Fruit fly (Drosophila melanogaster): ENCODE data around the gene CG33687.
A peak's percentile ranks its signal among the peaks of the same experiment; 100 is the strongest.

The CG33687 gene

dm6 chr3L:16228659-16229205 is 31.1 kb downstream of the CG33687 start, which contains the start of gene Tmx3 (continued):
- TF ChIP-seq h (GFP tag; optimal IDR thresholded peaks at IDR 0.05) (peak; percentile 82), dmrt93B (GFP tag; optimal IDR thresholded peaks at IDR 0.05) (peak; percentile 73), Dif (GFP tag; optimal IDR thresholded peaks at IDR 0.05; ENCODE audit: partially characterized antibody) (no peak), brk (GFP tag; optimal IDR thresholded peaks at IDR 0.05) (peak; percentile 82), foxo (GFP tag; optimal IDR thresholded peaks at IDR 0.05) (peak in 1 of 2 experiments; percentile 93), Vsx2 (GFP tag; optimal IDR thresholded peaks at IDR 0.05; ENCODE audit: partially characterized antibody) (no peak), br (GFP tag; optimal IDR thresholded peaks at IDR 0.05) (peak; percentile 63)

DNA sequence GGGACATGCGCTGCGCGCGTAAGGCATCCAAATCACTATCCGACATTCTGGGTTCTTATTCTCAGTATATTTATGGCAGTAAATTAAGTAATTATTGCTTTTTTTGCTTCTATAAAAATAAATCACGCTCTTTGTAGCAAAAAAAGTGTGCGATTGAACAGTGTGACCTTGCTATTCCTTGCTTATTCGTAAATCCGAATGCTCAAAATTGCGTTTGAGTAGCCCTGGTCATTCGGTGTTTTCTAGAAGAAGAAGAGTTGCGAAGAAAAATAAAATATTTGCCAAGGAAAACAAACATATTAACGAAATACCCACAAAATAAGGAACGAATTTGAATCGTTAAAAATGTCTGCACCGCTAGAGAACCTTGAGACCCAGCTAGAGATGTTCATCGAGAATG is 34.2 kb downstream of the CG33687 start, which contains the start of the genes PDCD-5 and MED10:
PDCD-5 (minus strand) TSS at position 182 of the 400 bp plus-strand sequence.
MED10 (plus strand) TSS at position 228 of the 400 bp plus-strand sequence.
- TF ChIP-seq Myc (optimal IDR thresholded peaks at IDR 0.05) (peak; percentile 29), usp (GFP tag; optimal IDR thresholded peaks at IDR 0.05) (no peak), OdsH (GFP tag; optimal IDR thresholded peaks at IDR 0.05) (peak; percentile 3), Rel (GFP tag; optimal IDR thresholded peaks at IDR 0.05) (no peak), Rel (tag; optimal IDR thresholded peaks at IDR 0.05) (peak; percentile 65), Sp1 (GFP tag; optimal IDR thresholded peaks at IDR 0.05) (peak; percentile 39), GATAd (GFP tag; optimal IDR thresholded peaks at IDR 0.05) (no peak), tai (GFP tag; optimal IDR thresholded peaks at IDR 0.05) (no peak), Dif (GFP tag; optimal IDR thresholded peaks at IDR 0.05; ENCODE audit: partially characterized antibody) (peak; percentile 0), rgr (GFP tag; optimal IDR thresholded peaks at IDR 0.05) (peak; percentile 12), HLH106 (tag; optimal IDR thresholded peaks at IDR 0.05) (peak; percentile 39), fru (GFP tag; optimal IDR thresholded peaks at IDR 0.05) (no peak), Hr83 (GFP tag; optimal IDR thresholded peaks at IDR 0.05; ENCODE audit: poor library complexity, severe bottlenecking) (peak; percentile 30), Hnf4 (GFP tag; optimal IDR thresholded peaks at IDR 0.05) (no peak), woc (GFP tag; optimal IDR thresholded peaks at IDR 0.05) (no peak), CG9705 (GFP tag; optimal IDR thresholded peaks at IDR 0.05) (no peak)

dm6 chr3L:16232924-16233323 is 35.3 kb downstream of the CG33687 start, which contains the start of gene Hsc20:
Hsc20 (plus strand) TSS chr3L:16233127.
- TF ChIP-seq Vsx2 (GFP tag; optimal IDR thresholded peaks at IDR 0.05; ENCODE audit: partially characterized antibody) (no peak), Myc (optimal IDR thresholded peaks at IDR 0.05) (no peak), usp (GFP tag; optimal IDR thresholded peaks at IDR 0.05) (no peak), Hr78 (GFP tag; optimal IDR thresholded peaks at IDR 0.05) (no peak), foxo (GFP tag; optimal IDR thresholded peaks at IDR 0.05) (no peak), Dif (GFP tag; optimal IDR thresholded peaks at IDR 0.05; ENCODE audit: partially characterized antibody) (no peak), h (GFP tag; optimal IDR thresholded peaks at IDR 0.05) (no peak), Mio (GFP tag; optimal IDR thresholded peaks at IDR 0.05) (no peak), Abd-B (GFP tag; optimal IDR thresholded peaks at IDR 0.05) (no peak), Dfd (GFP tag; optimal IDR thresholded peaks at IDR 0.05) (no peak), tai (GFP tag; optimal IDR thresholded peaks at IDR 0.05) (no peak), CrebA (GFP tag; optimal IDR thresholded peaks at IDR 0.05; ENCODE audit: borderline replicate concordance) (no peak), N (GFP tag; optimal IDR thresholded peaks at IDR 0.05) (no peak), fru (GFP tag; optimal IDR thresholded peaks at IDR 0.05) (no peak), rgr (GFP tag; optimal IDR thresholded peaks at IDR 0.05) (no peak)

DNA sequence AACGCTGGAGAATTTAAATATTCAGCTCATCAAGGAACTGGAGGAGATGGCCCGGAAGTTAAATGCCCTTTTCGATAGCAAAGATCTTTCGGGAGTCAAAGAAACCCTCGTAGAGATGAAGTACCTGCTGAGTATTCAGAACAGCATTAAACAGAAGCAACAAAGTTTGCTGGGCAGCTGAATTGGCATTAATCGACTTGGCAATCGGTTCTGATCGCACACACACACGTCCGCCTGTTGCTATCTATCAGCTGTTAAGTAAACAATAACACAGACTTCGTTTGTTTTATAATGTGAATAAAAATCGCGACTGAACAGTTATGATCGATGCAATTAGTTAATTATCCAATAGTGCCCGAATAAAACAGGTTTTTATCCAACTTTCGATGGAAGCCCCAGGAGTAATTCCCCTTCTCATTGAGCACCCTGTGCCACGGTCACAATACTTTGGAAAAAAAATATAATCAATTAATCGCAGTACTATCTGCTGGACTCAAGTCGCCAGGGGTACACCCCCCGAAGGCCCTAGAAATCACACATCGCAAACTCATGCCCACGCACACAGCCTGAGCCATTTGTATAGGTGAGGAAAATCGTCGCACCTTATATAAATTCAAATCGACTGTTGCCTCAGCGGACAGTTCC is 36.3 kb downstream of the CG33687 start:
- TF ChIP-seq foxo (GFP tag; optimal IDR thresholded peaks at IDR 0.05) (no peak), h (GFP tag; optimal IDR thresholded peaks at IDR 0.05) (peak; percentile 32), lola (GFP tag; optimal IDR thresholded peaks at IDR 0.05) (no peak), dmrt93B (GFP tag; optimal IDR thresholded peaks at IDR 0.05) (no peak), rgr (GFP tag; optimal IDR thresholded peaks at IDR 0.05) (peak; percentile 21), Rel (GFP tag; optimal IDR thresholded peaks at IDR 0.05) (no peak), Rel (tag; optimal IDR thresholded peaks at IDR 0.05) (peak; percentile 96), ey (GFP tag; optimal IDR thresholded peaks at IDR 0.05) (no peak), Myc (optimal IDR thresholded peaks at IDR 0.05) (no peak), HLH106 (tag; optimal IDR thresholded peaks at IDR 0.05) (no peak), Mio (GFP tag; optimal IDR thresholded peaks at IDR 0.05) (no peak), OdsH (GFP tag; optimal IDR thresholded peaks at IDR 0.05) (no peak)

dm6 chr3L:16241296-16241695 is 43.6 kb downstream of the CG33687 start:
- TF ChIP-seq Hnf4 (GFP tag; optimal IDR thresholded peaks at IDR 0.05): no peak
- no peak for TF ChIP-seq Dif (GFP tag; optimal IDR thresholded peaks at IDR 0.05; ENCODE audit: partially characterized antibody)
- no peak for TF ChIP-seq GATAd (GFP tag; optimal IDR thresholded peaks at IDR 0.05)
- no peak for TF ChIP-seq Jra (GFP tag; optimal IDR thresholded peaks at IDR 0.05)
- no peak for TF ChIP-seq br (GFP tag; optimal IDR thresholded peaks at IDR 0.05)
- no peak for TF ChIP-seq rgr (GFP tag; optimal IDR thresholded peaks at IDR 0.05)
- no peak for TF ChIP-seq Rel (GFP tag; optimal IDR thresholded peaks at IDR 0.05)
- TF ChIP-seq Rel (tag; optimal IDR thresholded peaks at IDR 0.05): no peak
- no peak for TF ChIP-seq Myc (optimal IDR thresholded peaks at IDR 0.05)
- no peak for TF ChIP-seq fru (GFP tag; optimal IDR thresholded peaks at IDR 0.05)
- TF ChIP-seq Dfd (GFP tag; optimal IDR thresholded peaks at IDR 0.05): no peak
- no peak for TF ChIP-seq pan (optimal IDR thresholded peaks at IDR 0.05)
- no peak for TF ChIP-seq dl (GFP tag; optimal IDR thresholded peaks at IDR 0.05; ENCODE audit: insufficient read depth in 1 of 2, partially characterized antibody in 2 of 2)
- no peak for TF ChIP-seq Mio (GFP tag; optimal IDR thresholded peaks at IDR 0.05)
